Worm (Caenorhabditis elegans) whole organism, late embryonic: ENCODE results near the gene Y54F10BM.12.

Experiments
- C08G9.2 ChIP-seq: sonication (generic microtip); optimal IDR thresholded peaks from 2 replicates; lab custom pipeline; 2016; ENCODE audit warnings: mild to moderate bottlenecking, missing genetic modification characterization, moderate library complexity, missing compliant biosample characterization
- ceh-18 ChIP-seq: sonication (generic microtip); optimal IDR thresholded peaks from 2 replicates; lab custom pipeline; 2016; ENCODE audit warnings: missing genetic modification characterization, missing compliant biosample characterization
- dmd-4 ChIP-seq: sonication (generic microtip); optimal IDR thresholded peaks from 2 replicates; lab custom pipeline; 2016; ENCODE audit warnings: borderline replicate concordance, missing genetic modification characterization, missing compliant biosample characterization
- madf-2 ChIP-seq: sonication (generic microtip); optimal IDR thresholded peaks from 2 replicates; lab custom pipeline; 2017; ENCODE audit warnings: missing genetic modification characterization, missing compliant biosample characterization
- pat-9 ChIP-seq: fragments of 200-800 bp; sonication (Bioruptor generic); optimal IDR thresholded peaks from 2 replicates; lab custom pipeline; 2018; ENCODE audit warnings: mild to moderate bottlenecking, missing genetic modification characterization, moderate library complexity, missing compliant biosample characterization
- pha-2 ChIP-seq: sonication (generic microtip); optimal IDR thresholded peaks from 2 replicates; lab custom pipeline; 2017; ENCODE audit warnings: mild to moderate bottlenecking, missing genetic modification characterization, missing compliant biosample characterization
- tbx-2 ChIP-seq: sonication (generic microtip); optimal IDR thresholded peaks from 2 replicates; lab custom pipeline; 2016; ENCODE audit warnings: missing genetic modification characterization, missing compliant biosample characterization
- unc-86 ChIP-seq: sonication (generic microtip); optimal IDR thresholded peaks from 2 replicates; lab custom pipeline; 2016; ENCODE audit warnings: missing genetic modification characterization, missing compliant biosample characterization
- zip-5 ChIP-seq: sonication (generic microtip); optimal IDR thresholded peaks from 2 replicates; lab custom pipeline; 2016; ENCODE audit warnings: missing genetic modification characterization, missing compliant biosample characterization
- ztf-16 ChIP-seq: sonication (generic microtip); optimal IDR thresholded peaks from 2 replicates; lab custom pipeline; 2017; ENCODE audit warnings: missing genetic modification characterization, missing compliant biosample characterization

DNA sequence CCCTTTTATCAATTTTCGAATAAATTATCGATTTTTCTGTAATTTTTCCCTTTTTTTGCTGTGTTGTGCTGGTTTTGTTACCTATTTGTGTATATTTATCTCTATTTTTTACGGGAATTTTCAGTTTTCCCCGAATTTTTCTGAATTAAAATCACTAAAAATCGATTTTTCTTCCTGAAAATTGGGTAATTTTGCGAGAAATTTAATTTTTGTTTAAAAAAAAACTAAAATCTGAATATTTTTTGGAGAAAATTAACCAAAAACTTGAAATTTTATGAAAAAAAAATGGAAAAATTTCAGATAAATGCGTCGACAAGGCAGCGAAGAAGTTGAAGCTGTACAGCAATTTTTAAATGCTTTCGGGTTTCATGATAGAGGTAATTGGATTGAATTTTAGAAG lies 17.8 kb upstream of the Y54F10BM.12 start, which contains the start of gene gip-1:
- no peak for TF ChIP-seq tbx-2 (tag; lab: Kevin White, UChicago)
- no peak for TF ChIP-seq C08G9.2 (tag; lab: Kevin White, UChicago)
- TF ChIP-seq madf-2 (tag; lab: Kevin White, UChicago) = no peak
- TF ChIP-seq ztf-16 (tag; lab: Kevin White, UChicago) = no peak
- TF ChIP-seq dmd-4 = no peak
- TF ChIP-seq pha-2 (tag; lab: Kevin White, UChicago) = no peak
- TF ChIP-seq zip-5 = no peak
- TF ChIP-seq ceh-18 = no peak
- TF ChIP-seq pat-9 (tag; lab: Kevin White, UChicago) = no peak
- TF ChIP-seq unc-86 (tag; lab: Kevin White, UChicago) = no peak
